Fruit fly (Drosophila melanogaster): ENCODE measurements around the gene COX7AL.

DNA sequence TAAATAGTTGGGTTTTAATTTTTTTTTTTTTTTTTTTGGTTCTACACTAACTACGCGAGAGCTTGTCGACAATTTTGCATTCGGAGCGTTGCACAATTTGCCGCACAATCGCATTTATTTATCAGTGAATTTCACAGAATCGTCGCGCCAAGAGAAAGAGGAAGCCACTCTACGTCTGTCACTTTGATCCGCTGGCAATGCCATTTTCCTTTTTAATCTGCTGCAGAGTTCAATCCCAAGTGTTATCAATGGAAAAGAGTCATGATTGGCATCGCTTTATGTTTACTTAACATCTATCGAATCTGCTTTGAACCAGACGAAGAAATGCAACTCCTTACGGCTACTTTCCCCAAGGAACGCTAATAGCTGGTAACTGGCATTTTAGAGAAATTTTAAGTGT lies 13.8 kb upstream of the COX7AL start:
- TF ChIP-seq psq (optimal IDR thresholded peaks at IDR 0.05) (no peak), Sin3A (optimal IDR thresholded peaks at IDR 0.05) (no peak), Myc (optimal IDR thresholded peaks at IDR 0.05) (no peak)

Measured in Kc167 (cell line).